Fruit fly (Drosophila melanogaster) whole organism, pupa: Measurements from ENCODE around the gene Klp3A.

ENCODE experiments used
- CG10348 ChIP-seq: fragments of 200-800 bp; sonication (Bioruptor generic); IDR thresholded peaks from 2 replicates; pipeline ENCODE4 v1.3.6; 2022; ENCODE audit warnings: missing biosample characterization, missing genetic modification characterization
- CG12605 ChIP-seq: fragments of 200-800 bp; sonication (Bioruptor generic); IDR thresholded peaks from 2 replicates; pipeline ENCODE4 v1.3.6; 2022; ENCODE audit warnings: missing biosample characterization, missing genetic modification characterization
- CG13204 ChIP-seq: fragments of 200-800 bp; sonication (Bioruptor generic); optimal IDR thresholded peaks from 2 replicates; lab custom pipeline; 2018; ENCODE audit warnings: missing biosample characterization, mild to moderate bottlenecking, missing genetic modification characterization, moderate library complexity
- CG14655 ChIP-seq: fragments of 200-800 bp; sonication (Bioruptor generic); optimal IDR thresholded peaks from 3 replicates; lab custom pipeline; 2017; ENCODE audit warnings: mild to moderate bottlenecking, missing biosample characterization, missing genetic modification reagents, missing genetic modification characterization
- CG15710 ChIP-seq: fragments of 200-800 bp; sonication (Bioruptor generic); optimal IDR thresholded peaks from 2 replicates; lab custom pipeline; 2018; ENCODE audit warnings: missing biosample characterization, mild to moderate bottlenecking, missing genetic modification characterization, moderate library complexity
- CG17806 ChIP-seq: fragments of 200-800 bp; sonication (Bioruptor generic); optimal IDR thresholded peaks from 2 replicates; lab custom pipeline; 2018; ENCODE audit warnings: missing biosample characterization, mild to moderate bottlenecking, missing genetic modification characterization, moderate library complexity
- CG32121 ChIP-seq: fragments of 200-800 bp; sonication (Bioruptor generic); IDR thresholded peaks from 2 replicates; pipeline ENCODE4 v1.3.6; 2022; ENCODE audit warnings: missing biosample characterization, missing genetic modification characterization
- CG34367 ChIP-seq: fragments of 200-800 bp; sonication (Bioruptor generic); optimal IDR thresholded peaks from 2 replicates; lab custom pipeline; 2018; ENCODE audit warnings: missing biosample characterization, mild to moderate bottlenecking, missing genetic modification characterization
- CG4496 ChIP-seq: fragments of 200-800 bp; sonication (Bioruptor generic); IDR thresholded peaks from 3 replicates; pipeline ENCODE4 v1.3.6; 2022; ENCODE audit warnings: missing biosample characterization, missing genetic modification characterization
- CG8159 ChIP-seq: fragments of 200-800 bp; sonication (Bioruptor generic); optimal IDR thresholded peaks from 3 replicates; lab custom pipeline; 2018; ENCODE audit warnings: missing biosample characterization, mild to moderate bottlenecking, missing genetic modification characterization, moderate library complexity
- CG8301 ChIP-seq: fragments of 200-800 bp; sonication (Bioruptor generic); optimal IDR thresholded peaks from 2 replicates; lab custom pipeline; 2018; ENCODE audit warnings: missing biosample characterization, mild to moderate bottlenecking, missing genetic modification characterization
- CG9948 ChIP-seq: fragments of 200-800 bp; sonication (Bioruptor generic); optimal IDR thresholded peaks from 2 replicates; lab custom pipeline; 2018; ENCODE audit warnings: missing biosample characterization, mild to moderate bottlenecking, missing genetic modification characterization, moderate library complexity
- D1 ChIP-seq: fragments of 200-800 bp; sonication (Bioruptor generic); optimal IDR thresholded peaks from 2 replicates; lab custom pipeline; 2018; ENCODE audit warnings: missing biosample characterization, mild to moderate bottlenecking, missing genetic modification characterization, moderate library complexity
- Ets98B ChIP-seq: fragments of 200-800 bp; sonication (Bioruptor generic); IDR thresholded peaks from 2 replicates; pipeline ENCODE4 v1.3.6; 2022; ENCODE audit warnings: missing biosample characterization, missing genetic modification characterization
- Pif1A ChIP-seq: fragments of 200-800 bp; sonication (Bioruptor generic); optimal IDR thresholded peaks from 3 replicates; lab custom pipeline; 2016; ENCODE audit warnings: missing biosample characterization, missing genetic modification characterization
- Pif1B ChIP-seq: fragments of 200-800 bp; sonication (Bioruptor generic); optimal IDR thresholded peaks from 3 replicates; lab custom pipeline; 2016; ENCODE audit warnings: missing biosample characterization, missing genetic modification characterization
- Snoo ChIP-seq: fragments of 200-800 bp; sonication (Bioruptor generic); optimal IDR thresholded peaks from 3 replicates; lab custom pipeline; 2017; ENCODE audit warnings: missing biosample characterization, mild to moderate bottlenecking, missing genetic modification characterization, inconsistent platforms
- fd96Ca ChIP-seq: fragments of 200-800 bp; sonication (Bioruptor generic); IDR thresholded peaks from 3 replicates; pipeline ENCODE4 v1.3.6; 2022; ENCODE audit warnings: missing biosample characterization, missing genetic modification characterization
- gl ChIP-seq: fragments of 200-800 bp; sonication (Bioruptor generic); optimal IDR thresholded peaks from 2 replicates; lab custom pipeline; 2018; ENCODE audit warnings: missing biosample characterization, mild to moderate bottlenecking, missing genetic modification characterization
- rn ChIP-seq: fragments of 200-800 bp; sonication (Bioruptor generic); IDR thresholded peaks from 2 replicates; pipeline ENCODE4 v1.3.6; 2022; ENCODE audit warnings: missing biosample characterization, missing genetic modification characterization

The Klp3A gene

dm6 chrX:2638646-2639045 lies 34.8 kb upstream of the Klp3A start:
- TF ChIP-seq CG9948 (tag; lab: Kevin White, UChicago) (no peak), Pif1A (GFP tag; lab: Kevin White, UChicago) (no peak), Ets98B (no peak), CG12605 (GFP tag; lab: Robert Waterston, UW) (no peak), CG34367 (tag; lab: Kevin White, UChicago) (no peak), rn (GFP tag; lab: Robert Waterston, UW) (no peak), CG4496 (GFP tag; lab: Robert Waterston, UW) (no peak)

dm6 chrX:2637914-2638313 lies 34.1 kb upstream of the Klp3A start:
- TF ChIP-seq CG17806 (tag; lab: Kevin White, UChicago), result no peak
- no peak for TF ChIP-seq CG32121 (GFP tag; lab: Robert Waterston, UW)
- TF ChIP-seq CG13204, result no peak
- no peak for TF ChIP-seq rn (GFP tag; lab: Robert Waterston, UW)
- no peak for TF ChIP-seq CG34367 (tag; lab: Kevin White, UChicago)
- no peak for TF ChIP-seq CG8159 (tag; lab: Kevin White, UChicago)
- no peak for TF ChIP-seq Snoo (tag; lab: Kevin White, UChicago)
- TF ChIP-seq CG8301 (tag; lab: Kevin White, UChicago), result no peak
- no peak for TF ChIP-seq CG14655 (GFP tag; lab: Kevin White, UChicago)

dm6 chrX:2636825-2637535 lies 33.1 kb upstream of the Klp3A start:
- TF ChIP-seq Pif1A (GFP tag; lab: Kevin White, UChicago) (no peak), CG10348 (GFP tag; lab: Robert Waterston, UW) (no peak), CG14655 (GFP tag; lab: Kevin White, UChicago) (no peak), fd96Ca (no peak), CG17806 (tag; lab: Kevin White, UChicago) (no peak), CG32121 (GFP tag; lab: Robert Waterston, UW) (no peak), CG4496 (GFP tag; lab: Robert Waterston, UW) (no peak), rn (GFP tag; lab: Robert Waterston, UW) (no peak), CG15710 (tag; lab: Kevin White, UChicago) (no peak), CG8301 (tag; lab: Kevin White, UChicago) (no peak), Pif1B (GFP tag; lab: Kevin White, UChicago) (no peak), gl (tag; lab: Kevin White, UChicago) (no peak), Snoo (tag; lab: Kevin White, UChicago) (no peak), CG9948 (tag; lab: Kevin White, UChicago) (no peak), CG13204 (no peak), CG34367 (tag; lab: Kevin White, UChicago) (no peak), D1 (tag; lab: Kevin White, UChicago) (no peak)

- TF ChIP-seq CG15710 (tag; lab: Kevin White, UChicago), result no peak
- peak; percentile 1 for TF ChIP-seq CG13204
- TF ChIP-seq fd96Ca, result peak; percentile 33; the same call in 1 of the 3 replicates
- TF ChIP-seq CG14655 (GFP tag; lab: Kevin White, UChicago), result no peak
- TF ChIP-seq CG32121 (GFP tag; lab: Robert Waterston, UW), result no peak
- TF ChIP-seq CG9948 (tag; lab: Kevin White, UChicago), result no peak
- TF ChIP-seq CG10348 (GFP tag; lab: Robert Waterston, UW), result no peak
- TF ChIP-seq Ets98B, result no peak
- TF ChIP-seq, all 21 proteins: peak for 2
These were observed 32.3 kb upstream of the Klp3A start for dm6 chrX:2635953-2636715.

dm6 chrX:2635075-2635643 lies 31.3 kb upstream of the Klp3A start:
- TF ChIP-seq Ets98B (0 out of 2 replicates have a peak, but pooled peaks have one; percentile 15), CG9948 (tag; lab: Kevin White, UChicago) (no peak), CG15710 (tag; lab: Kevin White, UChicago) (peak; percentile 17), CG8301 (tag; lab: Kevin White, UChicago) (peak; percentile 25), fd96Ca (0 out of 3 replicates have a peak, but pooled peaks have one; percentile 26)
